Worm (Caenorhabditis elegans) whole organism, midembryonic: ENCODE measurements around the gene ncx-6.

Source experiments
- T22C8.4 ChIP-seq: fragments of 200-800 bp; sonication (Bioruptor generic); IDR thresholded peaks from 2 replicates; pipeline ENCODE4 v1.3.6; 2022; ENCODE audit warnings: missing genetic modification characterization, missing compliant biosample characterization
- cog-1 ChIP-seq: sonication (generic microtip); optimal IDR thresholded peaks from 2 replicates; lab custom pipeline; 2016; ENCODE audit warnings: missing genetic modification characterization, missing compliant biosample characterization
- flt-1 ChIP-seq: fragments of 200-800 bp; sonication (Bioruptor generic); IDR thresholded peaks from 2 replicates; pipeline ENCODE4 v1.3.6; 2022; ENCODE audit warnings: missing genetic modification characterization, missing compliant biosample characterization
- klf-2 ChIP-seq: fragments of 200-800 bp; sonication (Bioruptor generic); conservative IDR thresholded peaks from 2 replicates; pipeline ENCODE4 v1.3.6; 2022; ENCODE audit warnings: missing genetic modification reagents, missing genetic modification characterization, missing compliant biosample characterization
- med-1 ChIP-seq: sonication (generic microtip); optimal IDR thresholded peaks from 2 replicates; lab custom pipeline; 2017; ENCODE audit warnings: missing genetic modification characterization, mild to moderate bottlenecking, missing compliant biosample characterization, antibody characterized with exemption, missing genetic modification reagents; ENCODE audit not compliant: insufficient read depth
- ref-1 ChIP-seq: fragments of 200-800 bp; sonication (Bioruptor generic); conservative IDR thresholded peaks from 2 replicates; pipeline ENCODE4 v1.3.6; 2022; ENCODE audit warnings: missing genetic modification reagents, missing genetic modification characterization, missing compliant biosample characterization
- tab-1 ChIP-seq: fragments of 200-800 bp; sonication (Bioruptor generic); IDR thresholded peaks from 2 replicates; pipeline ENCODE4 v1.3.6; 2022; ENCODE audit warnings: missing genetic modification characterization, missing compliant biosample characterization
- ztf-23 ChIP-seq: fragments of 200-800 bp; sonication (Bioruptor generic); IDR thresholded peaks from 2 replicates; pipeline ENCODE4 v1.3.6; 2022; ENCODE audit warnings: missing genetic modification reagents, missing genetic modification characterization, missing compliant biosample characterization
- ztf-29 ChIP-seq: fragments of 200-800 bp; sonication (Bioruptor generic); IDR thresholded peaks from 2 replicates; pipeline ENCODE4 v1.3.6; 2022; ENCODE audit warnings: missing genetic modification reagents, missing genetic modification characterization, missing compliant biosample characterization

Gene ncx-6

DNA sequence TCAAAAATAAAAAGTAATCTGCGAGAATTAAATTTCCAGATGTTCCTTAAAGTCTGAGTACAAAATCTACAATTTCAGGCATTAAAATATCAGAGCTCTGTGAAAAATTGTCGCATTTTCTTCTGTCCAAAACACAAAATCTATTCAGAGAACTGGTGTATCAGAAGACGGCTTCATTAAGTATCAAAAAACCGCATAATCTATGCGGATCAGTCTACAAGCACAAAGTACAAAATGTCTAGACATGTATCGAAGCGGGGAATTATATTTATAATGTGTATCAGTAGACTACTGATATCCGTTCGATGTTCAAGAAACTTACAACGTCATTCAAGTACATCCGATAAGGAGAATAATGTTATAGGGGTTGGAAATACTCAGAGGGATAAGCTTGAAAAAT is 44.2 kb downstream of the ncx-6 start:
- TF ChIP-seq klf-2 (GFP tag; lab: Robert Waterston, UW) (no peak), T22C8.4 (GFP tag; lab: Robert Waterston, UW) (no peak), ztf-29 (GFP tag; lab: Robert Waterston, UW) (no peak), cog-1 (tag; lab: Kevin White, UChicago) (no peak), ztf-23 (GFP tag; lab: Robert Waterston, UW) (no peak), ref-1 (no peak), flt-1 (GFP tag; lab: Robert Waterston, UW) (no peak), tab-1 (GFP tag; lab: Robert Waterston, UW) (no peak), med-1 (GFP tag; lab: Kevin White, UChicago) (no peak)

DNA sequence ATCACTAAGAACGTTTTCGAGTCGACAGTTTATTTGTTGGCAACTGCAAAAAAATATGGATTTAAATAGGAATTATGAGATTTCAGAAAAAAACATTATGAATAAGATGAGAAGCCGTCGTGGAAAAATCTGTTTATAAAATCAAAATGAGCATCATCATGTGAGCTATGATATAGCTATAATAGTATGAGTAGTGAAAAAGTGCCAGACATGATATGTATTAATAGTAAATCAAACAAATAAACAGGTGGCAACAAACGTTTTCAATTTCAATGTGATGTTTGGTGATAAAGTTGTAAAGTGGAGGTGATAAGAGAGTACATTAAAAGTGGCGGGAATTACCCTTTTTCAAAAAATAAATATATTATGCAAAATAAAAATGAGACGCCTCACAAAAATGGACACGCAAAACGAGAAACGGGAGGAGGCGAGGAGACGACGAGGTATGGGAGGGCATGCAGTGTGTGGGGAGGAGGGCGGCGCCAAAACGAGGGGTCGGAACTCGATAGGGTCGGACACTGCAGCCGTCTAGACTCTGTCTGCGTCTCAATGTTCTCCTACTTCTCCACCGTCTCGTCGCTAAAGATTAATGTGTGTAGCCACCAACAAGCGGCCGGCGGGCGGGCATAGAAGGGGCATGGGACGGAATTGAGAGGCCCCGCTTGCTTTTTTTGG is 46.0 kb downstream of the ncx-6 start, which contains the start of gene C07A9.9:
Gene C07A9.9, minus strand, starts transcription at position 51 of the 675 bp plus-strand sequence.
- 0 out of 2 replicates have a peak, but pooled peaks have one; percentile 25 for TF ChIP-seq ztf-29 (GFP tag; lab: Robert Waterston, UW)
- no peak for TF ChIP-seq ztf-23 (GFP tag; lab: Robert Waterston, UW)
- no peak for TF ChIP-seq cog-1 (tag; lab: Kevin White, UChicago)
- peak; percentile 76; the same call in 1 of the 2 replicates for TF ChIP-seq tab-1 (GFP tag; lab: Robert Waterston, UW)

DNA sequence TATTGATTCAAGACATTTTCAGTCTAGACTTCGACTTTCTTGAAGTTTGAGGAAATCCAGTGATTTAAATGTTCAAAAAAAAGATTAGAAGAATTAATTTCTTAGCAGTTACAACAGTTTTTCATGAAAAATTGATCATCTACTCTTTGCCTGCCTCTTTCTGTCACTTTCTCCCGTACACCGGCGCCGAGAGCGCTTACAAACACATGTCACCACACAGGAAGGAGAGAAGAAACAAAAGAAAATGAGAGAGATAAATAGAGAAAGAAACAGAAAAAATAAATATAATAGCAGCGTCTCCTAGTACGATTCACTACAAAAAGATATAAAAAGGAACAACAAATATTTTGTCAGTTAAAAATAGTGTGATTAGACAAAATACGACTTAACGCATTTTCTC is 47.1 kb downstream of the ncx-6 start:
- TF ChIP-seq ztf-23 (GFP tag; lab: Robert Waterston, UW): no peak
- TF ChIP-seq med-1 (GFP tag; lab: Kevin White, UChicago): no peak
- TF ChIP-seq ref-1: no peak
- TF ChIP-seq klf-2 (GFP tag; lab: Robert Waterston, UW): no peak
- TF ChIP-seq tab-1 (GFP tag; lab: Robert Waterston, UW): no peak
- TF ChIP-seq T22C8.4 (GFP tag; lab: Robert Waterston, UW): no peak
- TF ChIP-seq ztf-29 (GFP tag; lab: Robert Waterston, UW): no peak
- no peak for TF ChIP-seq flt-1 (GFP tag; lab: Robert Waterston, UW)
- TF ChIP-seq cog-1 (tag; lab: Kevin White, UChicago): no peak

DNA sequence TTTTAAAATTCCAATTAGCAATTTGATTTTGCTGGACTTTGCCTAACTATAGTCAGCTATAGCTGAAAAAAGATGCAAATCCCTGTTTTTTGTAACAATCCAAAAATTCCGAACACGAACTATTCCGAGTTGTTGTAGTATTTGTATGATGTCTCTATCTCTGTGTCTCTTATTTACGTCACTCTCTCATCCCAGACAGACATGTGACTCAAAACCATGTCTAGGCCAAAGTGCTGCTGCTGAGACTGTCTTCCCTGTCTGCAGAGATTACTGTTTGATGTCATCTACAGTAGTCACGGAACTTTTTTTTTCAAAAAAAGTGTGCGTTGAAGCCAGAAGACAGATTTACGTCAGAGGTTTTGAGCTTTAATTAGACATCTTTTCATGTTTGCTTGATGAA is 47.5 kb downstream of the ncx-6 start:
- TF ChIP-seq med-1 (GFP tag; lab: Kevin White, UChicago) (no peak), tab-1 (GFP tag; lab: Robert Waterston, UW) (no peak), ref-1 (no peak), cog-1 (tag; lab: Kevin White, UChicago) (no peak), ztf-29 (GFP tag; lab: Robert Waterston, UW) (no peak), T22C8.4 (GFP tag; lab: Robert Waterston, UW) (no peak), klf-2 (GFP tag; lab: Robert Waterston, UW) (no peak), ztf-23 (GFP tag; lab: Robert Waterston, UW) (no peak), flt-1 (GFP tag; lab: Robert Waterston, UW) (no peak)

DNA sequence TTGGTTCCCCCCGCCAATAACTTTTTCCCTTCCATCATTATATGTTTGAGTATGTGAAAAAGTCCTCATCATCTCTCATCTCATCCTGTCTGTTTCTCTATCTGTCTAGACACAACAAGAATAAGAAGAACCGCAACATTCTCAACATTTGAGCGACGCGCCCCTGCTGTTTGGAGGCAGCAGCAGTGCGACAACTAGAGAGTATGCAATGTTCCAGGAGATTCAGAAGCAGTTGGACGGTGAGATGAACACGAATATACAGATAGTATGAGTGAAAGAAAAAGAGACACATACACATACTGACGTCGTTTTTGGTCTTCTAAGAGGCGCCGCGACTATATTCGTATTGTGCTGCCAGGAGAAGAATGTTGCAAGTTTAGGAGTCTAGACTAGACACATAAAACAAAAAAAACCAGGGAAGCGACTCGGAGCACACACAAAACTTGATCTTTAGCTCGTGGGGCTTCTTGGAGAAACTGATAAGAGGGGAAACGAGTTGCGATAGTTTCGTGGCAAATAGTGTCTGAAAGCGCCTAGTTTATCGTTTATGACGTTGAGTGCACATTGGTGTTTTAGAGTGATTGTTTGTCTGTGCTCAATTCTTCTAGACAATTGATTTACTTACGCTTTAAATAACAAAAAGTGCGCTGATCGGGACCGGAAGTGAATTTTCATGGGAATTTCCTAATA is 48.1 kb downstream of the ncx-6 start:
- TF ChIP-seq klf-2 (GFP tag; lab: Robert Waterston, UW) (no peak), ztf-29 (GFP tag; lab: Robert Waterston, UW) (no peak), med-1 (GFP tag; lab: Kevin White, UChicago) (no peak), tab-1 (GFP tag; lab: Robert Waterston, UW) (no peak), ref-1 (no peak), ztf-23 (GFP tag; lab: Robert Waterston, UW) (no peak)

DNA sequence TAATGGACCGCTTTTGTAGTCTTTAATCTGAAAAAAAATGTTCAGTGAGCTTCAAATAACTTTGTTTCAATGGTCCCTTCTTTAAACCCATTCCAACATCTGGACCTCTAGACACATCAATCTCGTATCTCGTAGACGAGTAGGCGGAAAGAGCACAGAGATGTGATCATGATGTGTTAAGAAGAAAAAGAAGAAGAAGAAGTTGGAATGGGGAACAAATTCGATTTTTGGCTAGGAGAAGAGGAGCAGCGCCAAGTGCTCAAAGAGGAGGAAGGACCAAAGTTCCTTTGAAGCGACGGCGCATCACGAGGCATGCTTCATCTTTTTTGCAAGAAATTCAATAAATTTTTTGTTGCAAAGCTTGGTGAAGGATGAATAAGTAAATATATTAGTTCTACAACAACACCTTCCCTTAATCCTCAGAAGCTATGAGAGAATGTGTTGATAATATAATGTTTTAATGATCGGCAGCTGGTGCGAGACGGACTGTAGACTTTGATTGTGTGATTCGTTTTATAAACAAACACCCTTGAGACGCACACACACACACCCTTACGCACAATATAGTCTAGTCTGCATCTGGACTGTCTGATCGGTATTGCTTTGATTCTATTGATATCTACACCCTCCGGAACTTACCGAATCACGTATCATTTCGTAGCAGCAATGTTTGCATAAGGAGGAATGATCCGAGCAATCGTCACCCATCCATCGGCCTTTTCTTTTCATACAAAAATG is 49.1 kb downstream of the ncx-6 start:
- TF ChIP-seq med-1 (GFP tag; lab: Kevin White, UChicago) (no peak), ztf-29 (GFP tag; lab: Robert Waterston, UW) (no peak), tab-1 (GFP tag; lab: Robert Waterston, UW) (no peak), ztf-23 (GFP tag; lab: Robert Waterston, UW) (no peak), ref-1 (no peak), klf-2 (GFP tag; lab: Robert Waterston, UW) (no peak)

DNA sequence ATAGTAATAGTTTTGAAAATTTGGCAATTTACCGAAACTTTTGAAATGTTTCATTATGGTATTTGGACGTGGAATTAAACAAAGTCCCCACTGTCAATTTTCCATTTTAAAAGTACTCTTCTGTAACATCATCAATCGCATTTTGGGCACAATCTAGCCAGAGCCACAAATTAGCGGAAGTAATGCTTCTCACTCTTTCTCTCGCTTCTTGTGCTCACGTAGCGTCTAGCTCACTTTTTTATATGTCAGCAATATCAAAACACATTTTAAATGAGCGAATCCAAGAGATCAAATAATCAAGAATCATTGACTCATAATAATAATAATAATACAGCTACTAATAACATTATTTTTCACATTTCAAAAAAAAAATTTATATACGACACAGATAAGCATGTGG is 49.8 kb downstream of the ncx-6 start:
- no peak for TF ChIP-seq klf-2 (GFP tag; lab: Robert Waterston, UW)
- no peak for TF ChIP-seq ztf-29 (GFP tag; lab: Robert Waterston, UW)
- TF ChIP-seq T22C8.4 (GFP tag; lab: Robert Waterston, UW): no peak
- no peak for TF ChIP-seq cog-1 (tag; lab: Kevin White, UChicago)
- TF ChIP-seq ztf-23 (GFP tag; lab: Robert Waterston, UW): no peak
- TF ChIP-seq med-1 (GFP tag; lab: Kevin White, UChicago): no peak
- no peak for TF ChIP-seq tab-1 (GFP tag; lab: Robert Waterston, UW)
- no peak for TF ChIP-seq ref-1
- no peak for TF ChIP-seq flt-1 (GFP tag; lab: Robert Waterston, UW)

DNA sequence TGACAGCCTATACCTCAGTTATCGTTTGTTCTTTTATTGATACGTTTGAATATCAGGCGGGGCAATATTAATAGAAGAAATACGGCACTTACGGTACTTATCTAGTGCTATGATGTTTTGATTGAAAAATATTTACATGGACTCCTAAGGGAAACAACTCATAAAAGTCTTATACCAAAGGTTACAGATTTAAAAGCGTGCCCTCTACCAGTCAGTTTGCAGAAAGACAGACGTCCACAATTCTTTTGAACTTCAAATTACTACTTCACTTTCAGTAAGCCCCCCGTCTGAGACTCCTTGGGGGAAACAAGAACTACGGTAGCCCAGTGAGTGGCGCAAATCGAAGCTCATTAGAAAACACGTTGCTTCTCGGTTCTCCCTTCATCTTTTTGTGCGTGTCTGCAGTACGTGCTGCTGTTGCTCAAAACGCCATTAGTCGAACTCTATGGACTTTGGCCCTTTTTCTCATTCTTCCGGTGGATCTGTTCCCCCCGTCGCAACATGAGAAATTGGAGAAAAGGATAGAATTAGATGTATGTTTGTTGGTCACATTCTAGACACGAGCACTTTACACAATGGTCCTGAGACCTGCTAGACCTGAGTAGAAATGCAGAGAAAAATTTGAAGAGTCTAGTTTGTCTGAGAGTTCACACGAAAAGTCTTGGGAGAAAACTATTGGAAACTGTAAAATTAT is 51.3 kb downstream of the ncx-6 start:
- no peak for TF ChIP-seq cog-1 (tag; lab: Kevin White, UChicago)
- TF ChIP-seq flt-1 (GFP tag; lab: Robert Waterston, UW): no peak
- TF ChIP-seq ztf-23 (GFP tag; lab: Robert Waterston, UW): no peak
- no peak for TF ChIP-seq ztf-29 (GFP tag; lab: Robert Waterston, UW)
- no peak for TF ChIP-seq klf-2 (GFP tag; lab: Robert Waterston, UW)
- no peak for TF ChIP-seq tab-1 (GFP tag; lab: Robert Waterston, UW)
